Fruit fly (Drosophila melanogaster): ENCODE results near the gene His3.3A.

His3.3A gene

dm6 chr2L:5090352-5090751 is 35.5 kb downstream of the His3.3A start:
- TF ChIP-seq fkh (GFP tag; optimal IDR thresholded peaks at IDR 0.05) (no peak), CG10669 (GFP tag; optimal IDR thresholded peaks at IDR 0.05) (peak; percentile 40), Ets21C (GFP tag; optimal IDR thresholded peaks at IDR 0.05) (no peak), Hr39 (GFP tag; optimal IDR thresholded peaks at IDR 0.05) (no peak), ss (GFP tag; optimal IDR thresholded peaks at IDR 0.05) (no peak), Hr4 (GFP tag; optimal IDR thresholded peaks at IDR 0.05) (no peak), net (GFP tag; optimal IDR thresholded peaks at IDR 0.05) (peak; percentile 26), spab (GFP tag; optimal IDR thresholded peaks at IDR 0.05) (peak; percentile 18), salr (GFP tag; optimal IDR thresholded peaks at IDR 0.05) (peak in 1 of 2 experiments; percentile 46), Blimp-1 (GFP tag; optimal IDR thresholded peaks at IDR 0.05) (no peak), CG15336 (GFP tag; IDR thresholded peaks at IDR 0.05) (peak; percentile 64), CG4318 (GFP tag; optimal IDR thresholded peaks at IDR 0.05) (no peak), Ets96B (tag; optimal IDR thresholded peaks at IDR 0.05) (no peak), Hr38 (GFP tag; optimal IDR thresholded peaks at IDR 0.05) (no peak), Eip75B (GFP tag; optimal IDR thresholded peaks at IDR 0.05) (peak; percentile 27), dsx (GFP tag; optimal IDR thresholded peaks at IDR 0.05; ENCODE audit: poor library complexity, severe bottlenecking) (no peak), CG16779 (tag; optimal IDR thresholded peaks at IDR 0.05) (peak; percentile 18), CG3032 (tag; optimal IDR thresholded peaks at IDR 0.05) (peak; percentile 41), vri (GFP tag; optimal IDR thresholded peaks at IDR 0.05) (no peak), pdm3 (GFP tag; optimal IDR thresholded peaks at IDR 0.05) (peak; percentile 42), Sox14 (GFP tag; optimal IDR thresholded peaks at IDR 0.05) (peak; percentile 17), cyc (GFP tag; optimal IDR thresholded peaks at IDR 0.05) (no peak), Gug (GFP tag; IDR thresholded peaks at IDR 0.05) (no peak; the same call in 1 of the 2 replicates), lz (GFP tag; optimal IDR thresholded peaks at IDR 0.05) (peak; percentile 2), CG6276 (GFP tag; optimal IDR thresholded peaks at IDR 0.05) (peak; percentile 24), CG34406 (GFP tag; optimal IDR thresholded peaks at IDR 0.05) (no peak), CG3919 (GFP tag; optimal IDR thresholded peaks at IDR 0.05) (peak; percentile 9), Met (GFP tag; optimal IDR thresholded peaks at IDR 0.05) (no peak), CG11294 (GFP tag; IDR thresholded peaks at IDR 0.05) (peak; percentile 16; the same call in 1 of the 2 replicates), CG1621 (tag; optimal IDR thresholded peaks at IDR 0.05) (peak; percentile 21), CG11762 (GFP tag; optimal IDR thresholded peaks at IDR 0.05; ENCODE audit: insufficient read depth) (no peak), CG9139 (GFP tag; optimal IDR thresholded peaks at IDR 0.05) (no peak), Eip78C (GFP tag) (peak; percentile 72), Eip93F (GFP tag; optimal IDR thresholded peaks at IDR 0.05) (no peak), CG8119 (GFP tag; IDR thresholded peaks at IDR 0.05) (peak; percentile 65), esn (GFP tag; optimal IDR thresholded peaks at IDR 0.05) (peak; percentile 21), CG6808 (GFP tag; optimal IDR thresholded peaks at IDR 0.05) (no peak), dac (GFP tag; optimal IDR thresholded peaks at IDR 0.05) (peak; percentile 30), acj6 (GFP tag; optimal IDR thresholded peaks at IDR 0.05) (peak; percentile 46), topi (GFP tag; optimal IDR thresholded peaks at IDR 0.05) (peak; percentile 12), Lpt (GFP tag; optimal IDR thresholded peaks at IDR 0.05) (no peak), fd85E (GFP tag; optimal IDR thresholded peaks at IDR 0.05) (no peak), achi (GFP tag; optimal IDR thresholded peaks at IDR 0.05) (peak; percentile 43), CG6854 (GFP tag; optimal IDR thresholded peaks at IDR 0.05) (no peak), OdsH (GFP tag; optimal IDR thresholded peaks at IDR 0.05) (peak; percentile 41), Sox15 (GFP tag; optimal IDR thresholded peaks at IDR 0.05) (no peak), svp (GFP tag) (no peak), CG11902 (GFP tag; optimal IDR thresholded peaks at IDR 0.05) (no peak), CG31627 (GFP tag; optimal IDR thresholded peaks at IDR 0.05) (no peak), CG10631 (GFP tag; optimal IDR thresholded peaks at IDR 0.05) (peak; percentile 39), CG8319 (GFP tag; optimal IDR thresholded peaks at IDR 0.05) (no peak), CG7368 (GFP tag; optimal IDR thresholded peaks at IDR 0.05) (no peak), Sox102F (GFP tag; optimal IDR thresholded peaks at IDR 0.05) (no peak)
